Fruit fly (Drosophila melanogaster): ENCODE measurements around the gene CG10337.

- TF ChIP-seq Jra (GFP tag; optimal IDR thresholded peaks at IDR 0.05) = no peak
- TF ChIP-seq usp (GFP tag; optimal IDR thresholded peaks at IDR 0.05) = no peak
- TF ChIP-seq Dfd (GFP tag; optimal IDR thresholded peaks at IDR 0.05) = no peak
These were observed 30.7 kb downstream of the CG10337 start for dm6 chr2L:19516062-19516461.
